Fruit fly (Drosophila melanogaster): Measurements from ENCODE around the gene ringer.

ringer gene

DNA sequence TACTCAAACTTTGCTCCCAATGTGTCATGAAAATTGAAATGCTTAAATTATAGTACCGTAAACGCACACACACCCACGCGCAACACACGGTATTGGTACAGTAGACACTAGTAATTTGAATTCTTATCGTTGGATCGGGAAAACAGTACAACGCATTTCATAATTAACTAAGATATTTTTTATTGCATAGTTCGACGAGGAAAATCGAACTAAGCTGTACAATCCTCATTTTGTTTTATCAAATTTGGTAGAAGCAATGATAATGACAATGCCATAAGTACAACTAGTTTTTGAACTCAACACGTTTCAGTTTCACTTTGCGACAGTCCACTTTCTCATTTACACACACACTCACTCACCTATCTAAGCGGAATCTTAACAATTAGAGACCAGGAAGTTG is 21.5 kb upstream of the ringer start (continued):
- no peak for TF ChIP-seq CG10565 (GFP tag; optimal IDR thresholded peaks at IDR 0.05)
- no peak for TF ChIP-seq CG9797 (GFP tag; optimal IDR thresholded peaks at IDR 0.05)
- peak; percentile 42 for TF ChIP-seq CG12942 (GFP tag; optimal IDR thresholded peaks at IDR 0.05)
- TF ChIP-seq CG5953 (GFP tag; IDR thresholded peaks at IDR 0.05) = no peak
- TF ChIP-seq bigmax (GFP tag; optimal IDR thresholded peaks at IDR 0.05) = no peak
- TF ChIP-seq Xrp1 (GFP tag; IDR thresholded peaks at IDR 0.05) = peak; percentile 51; the same call in 1 of the 2 replicates
- peak; percentile 61 for TF ChIP-seq CG12071 (GFP tag; optimal IDR thresholded peaks at IDR 0.05)
- TF ChIP-seq bab2 (GFP tag; optimal IDR thresholded peaks at IDR 0.05) = peak; percentile 61
- peak; percentile 42 for TF ChIP-seq shn (GFP tag; optimal IDR thresholded peaks at IDR 0.05)
- no peak for TF ChIP-seq trh (GFP tag; optimal IDR thresholded peaks at IDR 0.05)
- TF ChIP-seq Gug (GFP tag; IDR thresholded peaks at IDR 0.05) = peak; percentile 44; the same call in 2 of the 4 replicates
- TF ChIP-seq Lim3 (GFP tag; IDR thresholded peaks at IDR 0.05) = no peak
- TF ChIP-seq luna (GFP tag; optimal IDR thresholded peaks at IDR 0.05) = no peak
- TF ChIP-seq CG10274 (GFP tag; optimal IDR thresholded peaks at IDR 0.05) = peak; percentile 45
- TF ChIP-seq Dp (GFP tag; optimal IDR thresholded peaks at IDR 0.05) = no peak
- no peak for TF ChIP-seq CG6254 (GFP tag; optimal IDR thresholded peaks at IDR 0.05)
- no peak for TF ChIP-seq CG4617 (GFP tag; optimal IDR thresholded peaks at IDR 0.05; ENCODE audit: borderline replicate concordance)
- TF ChIP-seq CG11247 (GFP tag; IDR thresholded peaks at IDR 0.05) = peak; percentile 59
- no peak for TF ChIP-seq CG3163 (GFP tag; optimal IDR thresholded peaks at IDR 0.05)
- peak; percentile 44; the same call in 1 of the 2 replicates for TF ChIP-seq CG14667 (GFP tag; IDR thresholded peaks at IDR 0.05)
- TF ChIP-seq slbo (GFP tag; IDR thresholded peaks at IDR 0.05) = peak; percentile 75
- TF ChIP-seq CG4730 (GFP tag; IDR thresholded peaks at IDR 0.05) = peak; percentile 34; the same call in 1 of the 2 replicates
- TF ChIP-seq ATbp (GFP tag; optimal IDR thresholded peaks at IDR 0.05) = no peak
- no peak for TF ChIP-seq dati (GFP tag; IDR thresholded peaks at IDR 0.05)
- peak; percentile 29 for TF ChIP-seq CG8281 (tag; optimal IDR thresholded peaks at IDR 0.05)
- no peak for TF ChIP-seq CG7357 (GFP tag; IDR thresholded peaks at IDR 0.05)
- no peak for TF ChIP-seq insv (GFP tag; optimal IDR thresholded peaks at IDR 0.05)
- peak; percentile 61 for TF ChIP-seq Ets65A (GFP tag)
- 0 out of 3 replicates have a peak, but pooled peaks have one; percentile 15 for TF ChIP-seq ci (GFP tag; IDR thresholded peaks at IDR 0.05)
- TF ChIP-seq CG6813 (GFP tag; optimal IDR thresholded peaks at IDR 0.05) = peak; percentile 31
- peak; percentile 80 for TF ChIP-seq gem (tag; optimal IDR thresholded peaks at IDR 0.05)
- peak; percentile 11 for TF ChIP-seq CG8359 (GFP tag; optimal IDR thresholded peaks at IDR 0.05; ENCODE audit: borderline replicate concordance)
- no peak for TF ChIP-seq sens-2 (GFP tag; IDR thresholded peaks at IDR 0.05)
- TF ChIP-seq BEAF-32 (GFP tag; optimal IDR thresholded peaks at IDR 0.05) = no peak
- peak; percentile 19 for TF ChIP-seq CG2875 (GFP tag; optimal IDR thresholded peaks at IDR 0.05)
- TF ChIP-seq Kr (GFP tag; optimal IDR thresholded peaks at IDR 0.05) = no peak
- peak; percentile 63 for TF ChIP-seq pnt (GFP tag; optimal IDR thresholded peaks at IDR 0.05)
- TF ChIP-seq zfh2 (GFP tag; optimal IDR thresholded peaks at IDR 0.05) = peak; percentile 65
- peak; percentile 25 for TF ChIP-seq Atf-2 (GFP tag; optimal IDR thresholded peaks at IDR 0.05)
- TF ChIP-seq CG3407 (GFP tag; optimal IDR thresholded peaks at IDR 0.05) = peak; percentile 28
- TF ChIP-seq Dfd (GFP tag; optimal IDR thresholded peaks at IDR 0.05) = no peak
- peak; percentile 53 for TF ChIP-seq Hr3 (GFP tag; optimal IDR thresholded peaks at IDR 0.05)
- TF ChIP-seq en (GFP tag; optimal IDR thresholded peaks at IDR 0.05) = peak; percentile 21
- TF ChIP-seq nerfin-2 (GFP tag; IDR thresholded peaks at IDR 0.05; ENCODE audit: partially characterized antibody) = no peak
- TF ChIP-seq C15 (GFP tag; IDR thresholded peaks at IDR 0.05) = no peak
- peak; percentile 74 to 75 for TF ChIP-seq Pdp1 (GFP tag; optimal IDR thresholded peaks at IDR 0.05)
- TF ChIP-seq Scr (GFP tag; IDR thresholded peaks at IDR 0.05; ENCODE audit: partially characterized antibody) = no peak
- TF ChIP-seq CG10209 (GFP tag; optimal IDR thresholded peaks at IDR 0.05) = peak; percentile 56
- no peak for TF ChIP-seq repo (GFP tag; optimal IDR thresholded peaks at IDR 0.05)
- peak; percentile 45 for TF ChIP-seq Dip3 (GFP tag; optimal IDR thresholded peaks at IDR 0.05)
- peak; percentile 8 for TF ChIP-seq CG30020 (tag; optimal IDR thresholded peaks at IDR 0.05)

Data from whole organism, embryonic.